Fruit fly (Drosophila melanogaster): ENCODE data around the gene Ziz.
A peak's percentile ranks its signal among the peaks of the same experiment; 100 is the strongest.

The Ziz gene

DNA sequence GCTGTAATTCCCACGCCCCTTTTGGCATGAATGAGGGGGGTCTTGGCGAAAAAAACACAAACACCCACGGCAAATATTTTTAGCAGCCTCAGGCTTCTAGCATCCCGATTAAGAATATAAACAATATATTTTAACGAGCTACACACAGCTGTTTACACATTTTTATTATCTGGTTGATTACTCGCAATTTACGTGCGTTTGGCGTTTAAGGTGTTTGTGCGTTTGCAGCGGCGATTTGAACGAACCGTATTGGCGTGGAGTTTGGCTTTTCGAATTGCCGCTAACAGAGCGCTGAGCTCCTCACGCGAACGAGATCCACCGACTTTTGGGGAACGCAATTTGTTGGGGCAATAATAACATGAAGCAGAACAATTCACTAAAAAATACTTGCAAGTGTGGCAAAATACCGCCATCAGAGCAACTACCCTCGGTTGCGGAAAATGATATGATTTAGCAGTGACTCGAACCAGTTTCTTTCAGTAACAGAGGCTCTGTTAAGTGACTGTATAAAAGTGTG, at the start of gene Ziz:
Ziz (minus strand) TSS at position 321 of the 517 bp plus-strand sequence.
- no peak for TF ChIP-seq Eip75B (GFP tag; optimal IDR thresholded peaks at IDR 0.05)
- peak; percentile 10 for TF ChIP-seq Smox (GFP tag; optimal IDR thresholded peaks at IDR 0.05)
- TF ChIP-seq CG8119 (GFP tag; IDR thresholded peaks at IDR 0.05) = no peak
- TF ChIP-seq Ets96B (tag; optimal IDR thresholded peaks at IDR 0.05) = no peak
- TF ChIP-seq OdsH (GFP tag; optimal IDR thresholded peaks at IDR 0.05) = no peak
- TF ChIP-seq salr (GFP tag; optimal IDR thresholded peaks at IDR 0.05) = no peak
- TF ChIP-seq CG32006 (GFP tag; optimal IDR thresholded peaks at IDR 0.05) = no peak
- no peak for TF ChIP-seq CG6808 (GFP tag; optimal IDR thresholded peaks at IDR 0.05)
- no peak for TF ChIP-seq fd59A (GFP tag; optimal IDR thresholded peaks at IDR 0.05)
- TF ChIP-seq CG16779 (tag; optimal IDR thresholded peaks at IDR 0.05) = no peak
- TF ChIP-seq fd85E (GFP tag; optimal IDR thresholded peaks at IDR 0.05) = no peak
- TF ChIP-seq Sox14 (GFP tag; optimal IDR thresholded peaks at IDR 0.05) = peak; percentile 21
- no peak for TF ChIP-seq Hr4 (GFP tag; optimal IDR thresholded peaks at IDR 0.05)
- no peak for TF ChIP-seq CG3919 (GFP tag; optimal IDR thresholded peaks at IDR 0.05)
- no peak for TF ChIP-seq Sox102F (GFP tag; optimal IDR thresholded peaks at IDR 0.05)
- no peak for TF ChIP-seq Gug (GFP tag; IDR thresholded peaks at IDR 0.05)
- no peak for TF ChIP-seq net (GFP tag; optimal IDR thresholded peaks at IDR 0.05)
- TF ChIP-seq CG6854 (GFP tag; optimal IDR thresholded peaks at IDR 0.05) = peak; percentile 62
- TF ChIP-seq svp (GFP tag) = peak; percentile 45
- no peak for TF ChIP-seq CG8632 (GFP tag; optimal IDR thresholded peaks at IDR 0.05)
- TF ChIP-seq Eip78C (GFP tag) = peak; percentile 65
- peak; percentile 78 for TF ChIP-seq fkh (GFP tag; optimal IDR thresholded peaks at IDR 0.05)
- no peak for TF ChIP-seq CG31627 (GFP tag; optimal IDR thresholded peaks at IDR 0.05)
- no peak for TF ChIP-seq CG11294 (GFP tag; IDR thresholded peaks at IDR 0.05)
- TF ChIP-seq spab (GFP tag; optimal IDR thresholded peaks at IDR 0.05) = no peak
- TF ChIP-seq pdm3 (GFP tag; optimal IDR thresholded peaks at IDR 0.05) = no peak
- no peak for TF ChIP-seq lz (GFP tag; optimal IDR thresholded peaks at IDR 0.05)
- no peak for TF ChIP-seq cyc (GFP tag; optimal IDR thresholded peaks at IDR 0.05)
- no peak for TF ChIP-seq CG34406 (GFP tag; optimal IDR thresholded peaks at IDR 0.05)
- TF ChIP-seq eg (GFP tag; IDR thresholded peaks at IDR 0.05) = 0 out of 3 replicates have a peak, but pooled peaks have one; percentile 17
- no peak for TF ChIP-seq CG9139 (GFP tag; optimal IDR thresholded peaks at IDR 0.05)
- TF ChIP-seq CG8319 (GFP tag; optimal IDR thresholded peaks at IDR 0.05) = no peak
- peak; percentile 39 for TF ChIP-seq dsx (GFP tag; optimal IDR thresholded peaks at IDR 0.05; ENCODE audit: poor library complexity, severe bottlenecking)
- no peak for TF ChIP-seq Blimp-1 (GFP tag; optimal IDR thresholded peaks at IDR 0.05)
- no peak for TF ChIP-seq Lpt (GFP tag; optimal IDR thresholded peaks at IDR 0.05)
- peak; percentile 33; the same call in 1 of the 2 replicates for TF ChIP-seq CG15336 (GFP tag; IDR thresholded peaks at IDR 0.05)
- no peak for TF ChIP-seq CG6276 (GFP tag; optimal IDR thresholded peaks at IDR 0.05)
- TF ChIP-seq vri (GFP tag; optimal IDR thresholded peaks at IDR 0.05) = peak; percentile 13
- peak; percentile 27 for TF ChIP-seq CG1621 (tag; optimal IDR thresholded peaks at IDR 0.05)
- peak; percentile 13 for TF ChIP-seq esn (GFP tag; optimal IDR thresholded peaks at IDR 0.05)
- no peak for TF ChIP-seq achi (GFP tag; optimal IDR thresholded peaks at IDR 0.05)
- no peak for TF ChIP-seq Eip93F (GFP tag; optimal IDR thresholded peaks at IDR 0.05)
- no peak for TF ChIP-seq CG3032 (tag; optimal IDR thresholded peaks at IDR 0.05)
- TF ChIP-seq Hr38 (GFP tag; optimal IDR thresholded peaks at IDR 0.05) = no peak
- TF ChIP-seq topi (GFP tag; optimal IDR thresholded peaks at IDR 0.05) = peak; percentile 17
- no peak for TF ChIP-seq CG4318 (GFP tag; optimal IDR thresholded peaks at IDR 0.05)
- TF ChIP-seq Ets21C (GFP tag; optimal IDR thresholded peaks at IDR 0.05) = no peak
- TF ChIP-seq acj6 (GFP tag; optimal IDR thresholded peaks at IDR 0.05) = no peak
- TF ChIP-seq CG6163 (GFP tag; IDR thresholded peaks at IDR 0.05) = 0 out of 3 replicates have a peak, but pooled peaks have one; percentile 18
- TF ChIP-seq Met (GFP tag; optimal IDR thresholded peaks at IDR 0.05) = no peak
